Worm (Caenorhabditis elegans): Measurements from ENCODE around the gene E02C12.12.

DNA sequence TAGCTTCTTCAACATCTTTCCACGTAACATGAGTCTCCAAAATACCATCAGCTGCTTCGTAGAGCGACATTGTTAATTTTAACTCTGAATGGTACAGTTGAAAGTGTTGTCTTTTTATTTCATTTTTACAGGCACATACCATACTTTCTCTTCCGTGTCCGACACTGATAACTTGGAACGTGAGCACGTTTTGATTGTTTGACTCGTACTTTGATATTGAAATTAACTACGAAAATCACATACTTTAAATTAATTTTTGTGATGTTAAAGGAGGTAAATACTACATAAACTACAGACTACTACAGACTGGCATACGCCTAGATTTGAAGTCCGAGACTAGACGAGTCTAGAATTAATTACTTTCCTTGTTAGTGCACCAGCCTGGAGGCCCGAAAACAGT lies 3.8 kb downstream of the E02C12.12 start, which contains the start of gene E02C12.10:
- TF ChIP-seq nhr-11 (tag; optimal IDR thresholded peaks at IDR 0.05) (no peak), lin-15B (tag; optimal IDR thresholded peaks at IDR 0.05) (no peak), spr-3 (GFP tag; optimal IDR thresholded peaks at IDR 0.05) (no peak), daf-12 (tag; optimal IDR thresholded peaks at IDR 0.05) (no peak), hlh-30 (tag; optimal IDR thresholded peaks at IDR 0.05; ENCODE audit: insufficient read depth) (no peak), ceh-82 (tag; optimal IDR thresholded peaks at IDR 0.05) (no peak), daf-8 (GFP tag; IDR thresholded peaks at IDR 0.05) (no peak)
